Worm (Caenorhabditis elegans) whole organism, late embryonic: ENCODE data around the gene E04F6.4.

Experiments used
- C38D4.7 ChIP-seq: fragments of 200-800 bp; sonication (Bioruptor generic); optimal IDR thresholded peaks from 2 replicates; lab custom pipeline; 2018; ENCODE audit warnings: mild to moderate bottlenecking, missing genetic modification characterization, moderate library complexity, missing compliant biosample characterization
- K02D7.2 ChIP-seq: sonication (generic microtip); optimal IDR thresholded peaks from 2 replicates; lab custom pipeline; 2017; ENCODE audit warnings: mild to moderate bottlenecking, missing genetic modification characterization, missing compliant biosample characterization
- K09A11.1 ChIP-seq: sonication (generic microtip); optimal IDR thresholded peaks from 2 replicates; lab custom pipeline; 2017; ENCODE audit warnings: antibody characterized with exemption, mild to moderate bottlenecking, missing genetic modification characterization, missing compliant biosample characterization; ENCODE audit not compliant: insufficient read depth
- T23F11.4 ChIP-seq: fragments of 200-800 bp; sonication (Bioruptor generic); optimal IDR thresholded peaks from 2 replicates; lab custom pipeline; 2018; ENCODE audit warnings: mild to moderate bottlenecking, missing genetic modification characterization, missing compliant biosample characterization
- Y22D7AL.16 ChIP-seq: sonication (generic microtip); optimal IDR thresholded peaks from 2 replicates; lab custom pipeline; 2016; ENCODE audit warnings: missing genetic modification characterization, missing compliant biosample characterization
- ama-1 ChIP-seq: fragments of 150-350 bp; optimal IDR thresholded peaks from 2 replicates; lab custom pipeline; 2014
- ceh-14 ChIP-seq: sonication (generic microtip); optimal IDR thresholded peaks from 2 replicates; lab custom pipeline; 2016; ENCODE audit warnings: missing genotype, missing genetic modification characterization, missing compliant biosample characterization
- ceh-18 ChIP-seq: sonication (generic microtip); optimal IDR thresholded peaks from 2 replicates; lab custom pipeline; 2016; ENCODE audit warnings: missing genetic modification characterization, missing compliant biosample characterization
- ceh-19 ChIP-seq: fragments of 200-800 bp; sonication (Bioruptor generic); optimal IDR thresholded peaks from 2 replicates; lab custom pipeline; 2018; ENCODE audit warnings: mild to moderate bottlenecking, missing genetic modification characterization, missing compliant biosample characterization
- ceh-2 ChIP-seq: sonication (generic microtip); optimal IDR thresholded peaks from 2 replicates; lab custom pipeline; 2016; ENCODE audit warnings: missing genotype, missing genetic modification characterization, missing compliant biosample characterization
- ceh-22 ChIP-seq: sonication (generic microtip); optimal IDR thresholded peaks from 2 replicates; lab custom pipeline; 2017; ENCODE audit warnings: missing biosample characterization, missing genetic modification characterization
- ceh-24 ChIP-seq: sonication (generic microtip); optimal IDR thresholded peaks from 2 replicates; lab custom pipeline; 2016; ENCODE audit warnings: mild to moderate bottlenecking, missing genetic modification characterization, missing compliant biosample characterization
- ceh-31 ChIP-seq: sonication (generic microtip); optimal IDR thresholded peaks from 2 replicates; lab custom pipeline; 2016; ENCODE audit warnings: missing genetic modification characterization, missing compliant biosample characterization
- ceh-48 ChIP-seq: sonication (generic microtip); optimal IDR thresholded peaks from 2 replicates; lab custom pipeline; 2016; ENCODE audit warnings: missing genetic modification characterization, inconsistent platforms, missing compliant biosample characterization
- ceh-6 ChIP-seq: fragments of 200-800 bp; sonication (Bioruptor generic); optimal IDR thresholded peaks from 2 replicates; lab custom pipeline; 2018; ENCODE audit warnings: mild to moderate bottlenecking, missing genetic modification characterization, missing compliant biosample characterization
- ceh-9 ChIP-seq: sonication (generic microtip); optimal IDR thresholded peaks from 2 replicates; lab custom pipeline; 2016; ENCODE audit warnings: mild to moderate bottlenecking, missing genetic modification characterization, inconsistent platforms, missing compliant biosample characterization
- che-1 ChIP-seq: sonication (generic microtip); optimal IDR thresholded peaks from 2 replicates; lab custom pipeline; 2016; ENCODE audit warnings: mild to moderate bottlenecking, missing genetic modification characterization, missing compliant biosample characterization
- dmd-4 ChIP-seq: sonication (generic microtip); optimal IDR thresholded peaks from 2 replicates; lab custom pipeline; 2016; ENCODE audit warnings: borderline replicate concordance, missing genetic modification characterization, missing compliant biosample characterization
- dve-1 ChIP-seq: sonication (generic microtip); optimal IDR thresholded peaks from 2 replicates; lab custom pipeline; 2017; ENCODE audit warnings: antibody characterized with exemption, mild to moderate bottlenecking, missing genetic modification characterization, missing compliant biosample characterization
- elt-2 ChIP-seq: sonication (generic microtip); optimal IDR thresholded peaks from 2 replicates; lab custom pipeline; 2016; ENCODE audit warnings: missing genetic modification reagents, missing genetic modification characterization, missing compliant biosample characterization
- elt-4 ChIP-seq: sonication (generic microtip); optimal IDR thresholded peaks from 2 replicates; lab custom pipeline; 2016; ENCODE audit warnings: missing genetic modification characterization, missing compliant biosample characterization
- eyg-1 ChIP-seq: sonication (generic microtip); optimal IDR thresholded peaks from 2 replicates; lab custom pipeline; 2016; ENCODE audit warnings: missing genotype, missing genetic modification characterization, missing compliant biosample characterization
- fkh-10 ChIP-seq: fragments of 150-350 bp; optimal IDR thresholded peaks from 2 replicates; lab custom pipeline; 2014; ENCODE audit warnings: missing biosample characterization, missing genetic modification reagents, missing genetic modification characterization
- gmeb-2 ChIP-seq: sonication (generic microtip); optimal IDR thresholded peaks from 2 replicates; lab custom pipeline; 2016; ENCODE audit warnings: missing genetic modification characterization, inconsistent platforms, missing compliant biosample characterization
- hlh-13 ChIP-seq: fragments of 200-800 bp; sonication (Bioruptor generic); optimal IDR thresholded peaks from 2 replicates; lab custom pipeline; 2018; ENCODE audit warnings: mild to moderate bottlenecking, missing genetic modification characterization, missing compliant biosample characterization
- hlh-15 ChIP-seq: sonication (generic microtip); optimal IDR thresholded peaks from 2 replicates; lab custom pipeline; 2016; ENCODE audit warnings: missing genetic modification characterization, missing compliant biosample characterization
- hlh-30 ChIP-seq: sonication (generic microtip); optimal IDR thresholded peaks from 2 replicates; lab custom pipeline; 2017; ENCODE audit warnings: antibody characterized with exemption, missing genetic modification characterization, missing compliant biosample characterization; ENCODE audit not compliant: insufficient read depth
- hlh-6 ChIP-seq: sonication (generic microtip); optimal IDR thresholded peaks from 2 replicates; lab custom pipeline; 2016; ENCODE audit warnings: missing genotype, missing genetic modification characterization, missing compliant biosample characterization
- lim-6 ChIP-seq: sonication (generic microtip); optimal IDR thresholded peaks from 2 replicates; lab custom pipeline; 2016; ENCODE audit warnings: missing genetic modification characterization, missing compliant biosample characterization
- lin-11 ChIP-seq: fragments of 200-800 bp; sonication (Bioruptor generic); optimal IDR thresholded peaks from 2 replicates; lab custom pipeline; 2018; ENCODE audit warnings: mild to moderate bottlenecking, missing genetic modification characterization, missing compliant biosample characterization
- nfya-1 ChIP-seq: sonication (generic microtip); optimal IDR thresholded peaks from 2 replicates; lab custom pipeline; 2017; ENCODE audit warnings: missing genetic modification characterization, mild to moderate bottlenecking, missing compliant biosample characterization, antibody characterized with exemption, moderate library complexity
- nhr-11 ChIP-seq: fragments of 150-350 bp; optimal IDR thresholded peaks from 2 replicates; lab custom pipeline; 2014; ENCODE audit warnings: missing biosample characterization, missing genetic modification characterization
- nhr-232 ChIP-seq: sonication (generic microtip); optimal IDR thresholded peaks from 2 replicates; lab custom pipeline; 2016; ENCODE audit warnings: missing genetic modification characterization, missing compliant biosample characterization
- npax-4 ChIP-seq: sonication (generic microtip); optimal IDR thresholded peaks from 2 replicates; lab custom pipeline; 2016; ENCODE audit warnings: missing genetic modification characterization, missing compliant biosample characterization
- odd-2 ChIP-seq: sonication (generic microtip); optimal IDR thresholded peaks from 2 replicates; lab custom pipeline; 2017; ENCODE audit warnings: antibody characterized with exemption, mild to moderate bottlenecking, missing genetic modification characterization, missing compliant biosample characterization
- pag-3 ChIP-seq: sonication (generic microtip); optimal IDR thresholded peaks from 2 replicates; lab custom pipeline; 2016; ENCODE audit warnings: missing compliant biosample characterization, missing genetic modification characterization, borderline replicate concordance
- pat-9 ChIP-seq: fragments of 200-800 bp; sonication (Bioruptor generic); optimal IDR thresholded peaks from 2 replicates; lab custom pipeline; 2018; ENCODE audit warnings: mild to moderate bottlenecking, missing genetic modification characterization, moderate library complexity, missing compliant biosample characterization
- pax-1 ChIP-seq: fragments of 150-350 bp; optimal IDR thresholded peaks from 2 replicates; lab custom pipeline; 2014; ENCODE audit warnings: missing biosample characterization, missing genetic modification characterization
- pha-4 ChIP-seq: fragments of 150-350 bp; optimal IDR thresholded peaks from 2 replicates; lab custom pipeline; 2018; ENCODE audit warnings: missing biosample characterization, missing genetic modification reagents, missing genetic modification characterization
- pqm-1 ChIP-seq: sonication (generic microtip); optimal IDR thresholded peaks from 2 replicates; lab custom pipeline; 2016; ENCODE audit warnings: missing genetic modification characterization, missing compliant biosample characterization
- pros-1 ChIP-seq: fragments of 150-350 bp; optimal IDR thresholded peaks from 2 replicates; lab custom pipeline; 2014; ENCODE audit warnings: missing biosample characterization, missing genetic modification reagents, missing genetic modification characterization
- rnt-1 ChIP-seq: sonication (generic microtip); optimal IDR thresholded peaks from 2 replicates; lab custom pipeline; 2016; ENCODE audit warnings: missing genetic modification characterization, missing compliant biosample characterization
- sox-2 ChIP-seq: fragments of 200-800 bp; sonication (Bioruptor generic); IDR thresholded peaks from 2 replicates; pipeline ENCODE4 v1.3.6; 2022; ENCODE audit warnings: missing genetic modification reagents, missing genetic modification characterization, missing compliant biosample characterization
- sox-4 ChIP-seq: sonication (generic microtip); optimal IDR thresholded peaks from 2 replicates; lab custom pipeline; 2017; ENCODE audit warnings: mild to moderate bottlenecking, missing genetic modification characterization, inconsistent platforms, missing compliant biosample characterization
- syd-9 ChIP-seq: sonication (generic microtip); optimal IDR thresholded peaks from 2 replicates; lab custom pipeline; 2016; ENCODE audit warnings: mild to moderate bottlenecking, missing genetic modification characterization, moderate library complexity, missing compliant biosample characterization
- tbx-7 ChIP-seq: sonication (generic microtip); optimal IDR thresholded peaks from 2 replicates; lab custom pipeline; 2016; ENCODE audit warnings: missing genotype, missing genetic modification characterization, missing compliant biosample characterization
- unc-3 ChIP-seq, 2 experiments: fragments of 200-800 bp in 1 of 2; sonication (Bioruptor generic) in 1 of 2; sonication (generic microtip) in 1 of 2; conservative IDR thresholded peaks in 1 of 2; optimal IDR thresholded peaks in 1 of 2; 2 replicates each; pipeline versions ENCODE4 v1.3.6 to Lab custom; 2016 to 2022; ENCODE audit warnings: missing compliant biosample characterization in 2 of 2, missing genetic modification characterization in 2 of 2, missing genetic modification reagents in 1 of 2
- unc-42 ChIP-seq: sonication (generic microtip); optimal IDR thresholded peaks from 2 replicates; lab custom pipeline; 2016; ENCODE audit warnings: missing genotype, missing genetic modification characterization, missing compliant biosample characterization
- unc-55 ChIP-seq: sonication (generic microtip); optimal IDR thresholded peaks from 2 replicates; lab custom pipeline; 2017; ENCODE audit warnings: missing biosample characterization, missing genetic modification reagents, missing genetic modification characterization
- unc-86 ChIP-seq: sonication (generic microtip); optimal IDR thresholded peaks from 2 replicates; lab custom pipeline; 2016; ENCODE audit warnings: missing genetic modification characterization, missing compliant biosample characterization
- ztf-16 ChIP-seq: sonication (generic microtip); optimal IDR thresholded peaks from 2 replicates; lab custom pipeline; 2017; ENCODE audit warnings: missing genetic modification characterization, missing compliant biosample characterization

E04F6.4 gene

DNA sequence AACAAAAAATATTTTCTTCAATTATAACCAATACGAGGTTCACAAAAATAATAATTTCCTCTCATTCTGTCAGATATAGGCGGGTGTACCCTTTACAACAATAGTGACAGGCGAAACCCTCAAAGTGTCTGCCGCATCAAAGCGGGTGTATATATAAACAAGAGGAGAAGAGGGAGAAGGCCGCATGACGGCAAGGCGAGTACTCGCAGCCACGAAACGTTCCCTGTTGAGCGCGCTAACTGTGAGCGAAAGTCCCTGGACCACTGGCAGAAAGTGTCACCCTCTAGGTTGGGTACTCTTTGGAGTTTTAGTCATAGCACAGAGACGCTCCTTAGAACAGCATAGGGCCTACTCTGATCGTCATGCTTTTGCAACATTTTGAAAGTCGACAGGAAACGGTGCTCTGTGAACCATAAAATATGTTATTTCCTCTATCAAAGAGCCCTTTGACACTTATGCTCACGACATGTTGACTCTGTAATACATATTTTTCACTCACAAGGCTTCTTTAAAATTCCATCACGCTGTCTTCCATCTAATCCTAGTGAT is 10.9 kb downstream of the E04F6.4 start, which contains the start of gene pcrg-1:
TSS of gene pcrg-1 (plus strand) at position 499 of the 549 bp plus-strand sequence.
- TF ChIP-seq ceh-18 (peak; percentile 76), tbx-7 (tag; lab: Kevin White, UChicago) (peak; percentile 71), che-1 (tag; lab: Kevin White, UChicago) (peak; percentile 91), lin-11 (peak; percentile 77), ceh-9 (tag; lab: Kevin White, UChicago) (peak; percentile 72), odd-2 (tag; lab: Kevin White, UChicago) (no peak), sox-2 (GFP tag; lab: Robert Waterston, UW) (peak; percentile 87), dve-1 (peak; percentile 88), gmeb-2 (tag; lab: Kevin White, UChicago) (peak; percentile 78), ceh-48 (tag; lab: Kevin White, UChicago) (peak; percentile 74), Y22D7AL.16 (tag; lab: Kevin White, UChicago) (peak; percentile 84), npax-4 (peak; percentile 84), ceh-6 (peak; percentile 86), unc-55 (no peak), unc-42 (tag; lab: Kevin White, UChicago) (peak; percentile 35), pqm-1 (tag; lab: Kevin White, UChicago) (peak; percentile 61), nhr-232 (tag; lab: Kevin White, UChicago) (peak; percentile 73), K02D7.2 (peak; percentile 74), pat-9 (peak; percentile 88), hlh-15 (tag; lab: Kevin White, UChicago) (peak; percentile 71), ceh-31 (tag; lab: Kevin White, UChicago) (peak; percentile 71), ceh-2 (tag; lab: Kevin White, UChicago) (peak; percentile 78), rnt-1 (peak; percentile 87), unc-3 (GFP tag; conservative IDR thresholded peaks at IDR 0.05; lab: Robert Waterston, UW) (peak; percentile 90), unc-3 (tag; optimal IDR thresholded peaks at IDR 0.05; lab: Kevin White, UChicago) (peak; percentile 66), nhr-11 (no peak), pros-1 (no peak), pax-1 (no peak), eyg-1 (tag; lab: Kevin White, UChicago) (peak; percentile 80), hlh-6 (tag; lab: Kevin White, UChicago) (peak; percentile 91), nfya-1 (tag; lab: Kevin White, UChicago) (peak; percentile 45), ztf-16 (tag; lab: Kevin White, UChicago) (peak; percentile 89), T23F11.4 (peak; percentile 88), K09A11.1 (peak; percentile 43), lim-6 (tag; lab: Kevin White, UChicago) (peak; percentile 90), pha-4 (tag; lab: Kevin White, UChicago) (no peak), pag-3 (tag; lab: Kevin White, UChicago) (peak; percentile 8), elt-2 (tag; lab: Kevin White, UChicago) (peak; percentile 90), hlh-30 (tag; lab: Kevin White, UChicago) (peak; percentile 73), elt-4 (tag; lab: Kevin White, UChicago) (no peak), dmd-4 (tag; lab: Kevin White, UChicago) (peak; percentile 79), ama-1 (lab: Kevin White, UChicago) (no peak), hlh-13 (GFP tag; lab: Kevin White, UChicago) (peak; percentile 92), syd-9 (tag; lab: Kevin White, UChicago) (peak; percentile 74), sox-4 (tag; lab: Kevin White, UChicago) (peak; percentile 85), ceh-14 (tag; lab: Kevin White, UChicago) (peak; percentile 91), fkh-10 (GFP tag; lab: Kevin White, UChicago) (no peak), unc-86 (tag; lab: Kevin White, UChicago) (peak; percentile 75), ceh-22 (tag; lab: Kevin White, UChicago) (no peak), C38D4.7 (GFP tag; lab: Kevin White, UChicago) (peak; percentile 87), ceh-19 (peak; percentile 90), ceh-24 (tag; lab: Kevin White, UChicago) (peak; percentile 74)
